Fruit fly (Drosophila melanogaster) whole organism, prepupa: Measurements from ENCODE around the gene obst-H.

Experiments
- Blimp-1 ChIP-seq: fragments of 200-800 bp; sonication (Bioruptor generic); optimal IDR thresholded peaks from 3 replicates; lab custom pipeline; 2017; ENCODE audit warnings: missing biosample characterization, missing genetic modification characterization, mild to moderate bottlenecking, moderate library complexity, missing genetic modification reagents
- CG1621 ChIP-seq: fragments of 200-800 bp; sonication (Bioruptor generic); optimal IDR thresholded peaks from 3 replicates; lab custom pipeline; 2018; ENCODE audit warnings: missing biosample characterization, mild to moderate bottlenecking, missing genetic modification characterization
- CG7368 ChIP-seq: fragments of 200-800 bp; sonication (Bioruptor generic); optimal IDR thresholded peaks from 3 replicates; lab custom pipeline; 2016; ENCODE audit warnings: missing biosample characterization, missing genetic modification characterization
- CG9139 ChIP-seq: fragments of 200-800 bp; sonication (Bioruptor generic); optimal IDR thresholded peaks from 3 replicates; lab custom pipeline; 2017; ENCODE audit warnings: missing biosample characterization, mild to moderate bottlenecking, missing genetic modification characterization
- Ets96B ChIP-seq: fragments of 200-800 bp; optimal IDR thresholded peaks from 2 replicates; lab custom pipeline; 2019; ENCODE audit warnings: missing biosample characterization, mild to moderate bottlenecking, missing genetic modification characterization, moderate library complexity
- Met ChIP-seq: fragments of 200-800 bp; sonication (Bioruptor generic); optimal IDR thresholded peaks from 3 replicates; lab custom pipeline; 2016; ENCODE audit warnings: missing biosample characterization, missing genetic modification characterization
- fd85E ChIP-seq: fragments of 200-800 bp; sonication (Bioruptor generic); optimal IDR thresholded peaks from 3 replicates; lab custom pipeline; 2016; ENCODE audit warnings: missing biosample characterization, missing genetic modification characterization
- fkh ChIP-seq: fragments of 200-800 bp; sonication (Bioruptor generic); optimal IDR thresholded peaks from 3 replicates; lab custom pipeline; 2017; ENCODE audit warnings: missing biosample characterization, mild to moderate bottlenecking, missing genetic modification characterization, moderate library complexity

DNA sequence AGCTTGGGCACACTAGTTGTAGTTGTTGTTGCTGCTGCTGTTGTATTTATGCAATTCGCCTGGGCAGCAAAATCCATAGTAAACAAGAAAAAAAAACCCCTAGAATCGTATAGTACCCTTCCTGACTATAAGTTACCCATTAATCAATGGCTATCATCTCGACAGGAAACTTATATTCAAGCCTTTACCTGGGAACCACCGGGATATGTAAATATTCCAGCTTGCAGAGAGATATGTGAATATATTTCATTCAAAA, 34.7 kb upstream of the obst-H start:
- TF ChIP-seq Ets96B (tag; lab: Kevin White, UChicago) (no peak), CG9139 (GFP tag; lab: Kevin White, UChicago) (no peak), CG1621 (no peak), fkh (GFP tag; lab: Kevin White, UChicago) (no peak), Met (no peak), Blimp-1 (GFP tag; lab: Kevin White, UChicago) (no peak), fd85E (GFP tag; lab: Kevin White, UChicago) (no peak), CG7368 (GFP tag; lab: Kevin White, UChicago) (no peak)
